Fruit fly (Drosophila melanogaster) whole organism, adult: ENCODE data around the gene Sodq.

Experiments used
- CG11617 ChIP-seq: fragments of 200-800 bp; sonication (Bioruptor generic); optimal IDR thresholded peaks from 2 replicates; lab custom pipeline; 2017; ENCODE audit warnings: mild to moderate bottlenecking, missing biosample characterization, missing genetic modification reagents, missing genetic modification characterization
- CG12768 ChIP-seq: fragments of 200-800 bp; sonication (Bioruptor generic); optimal IDR thresholded peaks from 2 replicates; lab custom pipeline; 2017; ENCODE audit warnings: missing biosample characterization, missing genetic modification characterization, mild to moderate bottlenecking, moderate library complexity, missing genetic modification reagents
- CG14711 ChIP-seq: fragments of 200-800 bp; sonication (Bioruptor generic); optimal IDR thresholded peaks from 2 replicates; lab custom pipeline; 2018; ENCODE audit warnings: missing biosample characterization, mild to moderate bottlenecking, missing genetic modification characterization, moderate library complexity
- CG1620 ChIP-seq: fragments of 200-800 bp; sonication (Bioruptor generic); optimal IDR thresholded peaks from 2 replicates; lab custom pipeline; 2016; ENCODE audit warnings: missing biosample characterization, missing genetic modification characterization
- CG33017 ChIP-seq: fragments of 200-800 bp; sonication (Bioruptor generic); optimal IDR thresholded peaks from 2 replicates; lab custom pipeline; 2018; ENCODE audit warnings: missing biosample characterization, mild to moderate bottlenecking, missing genetic modification characterization, moderate library complexity
- CG5204 ChIP-seq: fragments of 200-800 bp; sonication (Bioruptor generic); optimal IDR thresholded peaks from 2 replicates; lab custom pipeline; 2016; ENCODE audit warnings: missing biosample characterization, missing genetic modification characterization
- CG7045 ChIP-seq: fragments of 200-800 bp; sonication (Bioruptor generic); optimal IDR thresholded peaks from 2 replicates; lab custom pipeline; 2017; ENCODE audit warnings: missing biosample characterization, mild to moderate bottlenecking, missing genetic modification characterization
- CG7101 ChIP-seq: fragments of 200-800 bp; sonication (Bioruptor generic); optimal IDR thresholded peaks from 2 replicates; lab custom pipeline; 2018; ENCODE audit warnings: missing biosample characterization, mild to moderate bottlenecking, missing genetic modification characterization, moderate library complexity
- Clk ChIP-seq: fragments of 200-800 bp; sonication (Bioruptor generic); optimal IDR thresholded peaks from 2 replicates; lab custom pipeline; 2017; ENCODE audit warnings: missing biosample characterization, missing genetic modification characterization
- Crg-1 ChIP-seq: fragments of 200-800 bp; sonication (Bioruptor generic); optimal IDR thresholded peaks from 2 replicates; lab custom pipeline; 2016; ENCODE audit warnings: missing biosample characterization, missing genetic modification characterization
- Hr96 ChIP-seq: fragments of 200-800 bp; sonication (Bioruptor generic); optimal IDR thresholded peaks from 2 replicates; lab custom pipeline; 2016; ENCODE audit warnings: missing biosample characterization, missing genetic modification characterization
- Mnt ChIP-seq: fragments of 200-800 bp; sonication (Bioruptor generic); optimal IDR thresholded peaks from 2 replicates; lab custom pipeline; 2016; ENCODE audit warnings: missing biosample characterization, mild to moderate bottlenecking, missing genetic modification characterization
- bab1 ChIP-seq: fragments of 200-800 bp; sonication (Bioruptor generic); optimal IDR thresholded peaks from 3 replicates; lab custom pipeline; 2019; ENCODE audit warnings: missing biosample characterization, mild to moderate bottlenecking, missing genetic modification characterization, moderate library complexity
- cic ChIP-seq: fragments of 200-800 bp; sonication (Bioruptor generic); optimal IDR thresholded peaks from 2 replicates; lab custom pipeline; 2017; ENCODE audit warnings: missing biosample characterization, mild to moderate bottlenecking, missing genetic modification characterization, moderate library complexity
- cnc ChIP-seq, 2 experiments: fragments of >200 bp; optimal IDR thresholded peaks; 2 replicates each; lab custom pipeline; 2017
- kay ChIP-seq: fragments of 200-800 bp; sonication (Bioruptor generic); peaks from one replicate; lab custom pipeline; 2016; ENCODE audit warnings: missing biosample characterization, missing genetic modification characterization, borderline replicate concordance
- ovo ChIP-seq: fragments of 200-800 bp; sonication (Bioruptor generic); optimal IDR thresholded peaks from 2 replicates; lab custom pipeline; 2016; ENCODE audit warnings: missing biosample characterization, missing genetic modification characterization
- pad ChIP-seq: fragments of 200-800 bp; sonication (Bioruptor generic); optimal IDR thresholded peaks from 3 replicates; lab custom pipeline; 2017; ENCODE audit warnings: missing biosample characterization, missing genetic modification characterization, mild to moderate bottlenecking, moderate library complexity, missing genetic modification reagents
- tj ChIP-seq: fragments of 200-800 bp; sonication (Bioruptor generic); optimal IDR thresholded peaks from 3 replicates; lab custom pipeline; 2017; ENCODE audit warnings: missing biosample characterization, mild to moderate bottlenecking, missing genetic modification characterization, moderate library complexity

Gene Sodq

dm6 chr3R:25902343-25902742 lies 6.7 kb downstream of the Sodq start, which contains the start of gene CG31089:
Gene CG31089, plus strand, starts transcription at chr3R:25902643.
- peak; percentile 21 for TF ChIP-seq kay (GFP tag; lab: Kevin White, UChicago)
- TF ChIP-seq Hr96 (GFP tag; lab: Kevin White, UChicago): no peak
- TF ChIP-seq CG7045 (GFP tag; lab: Kevin White, UChicago): no peak

DNA sequence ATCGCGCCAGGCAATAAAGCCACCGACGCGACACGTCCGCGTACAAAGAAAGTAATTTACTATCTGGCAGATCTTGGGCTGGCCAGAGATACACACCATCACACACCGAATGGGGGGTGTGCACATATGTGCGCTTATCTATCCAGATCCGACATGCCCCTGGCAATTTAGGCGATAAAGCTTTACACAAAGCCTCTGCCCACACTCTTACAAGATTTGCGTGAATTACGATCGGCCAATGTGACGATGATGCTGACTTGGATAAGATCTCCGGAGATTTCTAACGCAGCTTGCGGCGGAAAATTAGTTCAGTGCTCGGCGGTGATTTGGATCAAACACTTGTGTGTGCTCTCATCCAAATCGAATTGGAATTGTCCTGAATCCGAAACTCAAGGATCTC lies 11.1 kb downstream of the Sodq start, which contains the start of gene kumpel:
kumpel (plus strand) TSS at position 301 of the 400 bp plus-strand sequence.
- peak; percentile 29 for TF ChIP-seq CG12768 (GFP tag; lab: Kevin White, UChicago)
- peak; percentile 62 for TF ChIP-seq cic (GFP tag; lab: Kevin White, UChicago)
- TF ChIP-seq ovo (GFP tag; lab: Kevin White, UChicago): no peak

- TF ChIP-seq kay (GFP tag; lab: Kevin White, UChicago) (no peak), CG7045 (GFP tag; lab: Kevin White, UChicago) (no peak), pad (GFP tag; lab: Kevin White, UChicago) (no peak), ovo (GFP tag; lab: Kevin White, UChicago) (no peak), Hr96 (GFP tag; lab: Kevin White, UChicago) (no peak), cic (GFP tag; lab: Kevin White, UChicago) (no peak), CG33017 (no peak), bab1 (GFP tag; lab: Kevin White, UChicago) (no peak), CG12768 (GFP tag; lab: Kevin White, UChicago) (no peak), CG7101 (tag; lab: Kevin White, UChicago) (no peak), CG14711 (no peak), Mnt (GFP tag; lab: Kevin White, UChicago) (no peak), tj (GFP tag; lab: Kevin White, UChicago) (no peak), Clk (GFP tag; lab: Kevin White, UChicago) (no peak), CG11617 (GFP tag; lab: Kevin White, UChicago) (no peak)
These were observed 24.3 kb downstream of the Sodq start for dm6 chr3R:25919912-25920311.

DNA sequence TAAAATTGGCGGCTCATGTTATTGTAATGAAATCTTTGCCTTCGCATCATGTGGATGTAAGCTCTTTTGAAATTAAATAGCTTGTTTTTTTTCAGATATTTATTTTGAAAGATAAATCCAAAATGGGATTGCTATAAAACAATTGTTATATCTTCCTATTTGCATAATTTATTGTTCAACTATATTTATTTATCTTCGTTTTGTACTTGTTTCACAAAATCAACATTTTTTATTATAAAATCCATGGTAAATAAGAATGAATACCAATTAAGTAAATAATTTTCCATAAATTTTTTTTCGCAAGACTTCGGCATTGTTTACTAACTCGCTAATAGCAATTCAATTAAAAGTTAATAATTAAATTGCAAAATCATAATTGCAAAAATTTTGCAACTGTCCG lies 26.9 kb downstream of the Sodq start, which contains the start of gene CG14546:
CG14546 (minus strand) TSS at position 101 of the 400 bp plus-strand sequence.
- TF ChIP-seq Clk (GFP tag; lab: Kevin White, UChicago): no peak
- TF ChIP-seq cic (GFP tag; lab: Kevin White, UChicago): no peak
- no peak for TF ChIP-seq cnc (optimal IDR thresholded peaks at IDR 0.05; lab: Kevin White, UChicago)
- TF ChIP-seq CG7101 (tag; lab: Kevin White, UChicago): no peak
- TF ChIP-seq CG1620 (GFP tag; lab: Kevin White, UChicago): no peak
- no peak for TF ChIP-seq ovo (GFP tag; lab: Kevin White, UChicago)
- TF ChIP-seq CG33017: no peak
- no peak for TF ChIP-seq tj (GFP tag; lab: Kevin White, UChicago)

dm6 chr3R:25941310-25941709 lies 45.7 kb downstream of the Sodq start:
- no peak for TF ChIP-seq pad (GFP tag; lab: Kevin White, UChicago)
- TF ChIP-seq CG7101 (tag; lab: Kevin White, UChicago): no peak
- TF ChIP-seq Hr96 (GFP tag; lab: Kevin White, UChicago): no peak
- no peak for TF ChIP-seq cic (GFP tag; lab: Kevin White, UChicago)
- no peak for TF ChIP-seq Mnt (GFP tag; lab: Kevin White, UChicago)
- TF ChIP-seq kay (GFP tag; lab: Kevin White, UChicago): no peak
- TF ChIP-seq CG5204 (GFP tag; lab: Kevin White, UChicago): no peak
- no peak for TF ChIP-seq tj (GFP tag; lab: Kevin White, UChicago)
- TF ChIP-seq Crg-1: no peak
- TF ChIP-seq CG7045 (GFP tag; lab: Kevin White, UChicago): no peak
- no peak for TF ChIP-seq cnc (optimal IDR thresholded peaks at IDR 0.05; lab: Kevin White, UChicago)
- TF ChIP-seq CG33017: no peak
- TF ChIP-seq CG1620 (GFP tag; lab: Kevin White, UChicago): no peak
- TF ChIP-seq CG14711: no peak
- no peak for TF ChIP-seq CG11617 (GFP tag; lab: Kevin White, UChicago)
- no peak for TF ChIP-seq Clk (GFP tag; lab: Kevin White, UChicago)
- no peak for TF ChIP-seq bab1 (GFP tag; lab: Kevin White, UChicago)
